Fruit fly (Drosophila melanogaster): ENCODE results near the gene Cbs.

DNA sequence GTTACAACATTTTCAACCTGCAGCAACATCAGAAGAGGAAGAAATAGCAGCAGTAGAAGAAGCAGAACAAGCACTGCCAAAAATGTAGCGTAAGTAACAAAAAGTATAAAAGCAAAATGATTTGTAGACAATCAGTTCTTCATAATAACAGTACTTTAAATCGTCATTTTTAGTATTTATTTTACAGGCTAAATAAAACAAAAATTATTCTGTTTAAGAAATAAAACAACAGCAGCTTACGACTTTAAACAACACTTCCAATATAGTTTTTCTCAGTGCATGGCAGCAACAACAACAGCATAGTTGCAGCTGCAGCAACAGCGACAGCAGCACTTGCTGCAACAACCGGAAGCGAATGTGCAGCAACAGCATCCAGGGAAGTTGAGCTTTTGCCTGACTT lies 34.4 kb upstream of the Cbs start:
- TF ChIP-seq Rel (GFP tag; optimal IDR thresholded peaks at IDR 0.05) = no peak
- TF ChIP-seq Rel (tag; optimal IDR thresholded peaks at IDR 0.05) = no peak
- TF ChIP-seq brk (GFP tag; optimal IDR thresholded peaks at IDR 0.05) = no peak
- no peak for TF ChIP-seq Myc (optimal IDR thresholded peaks at IDR 0.05)
- TF ChIP-seq h (GFP tag; optimal IDR thresholded peaks at IDR 0.05) = no peak
- TF ChIP-seq dmrt93B (GFP tag; optimal IDR thresholded peaks at IDR 0.05) = no peak
- no peak for TF ChIP-seq OdsH (GFP tag; optimal IDR thresholded peaks at IDR 0.05)
- TF ChIP-seq sage (GFP tag; optimal IDR thresholded peaks at IDR 0.05) = no peak

Data from whole organism, wandering third instar larva.